Fruit fly (Drosophila melanogaster) whole organism, embryonic: ENCODE data around the gene Srg3.

ENCODE experiments used
- Atf6 ChIP-seq: fragments of 200-800 bp; sonication (Bioruptor generic); IDR thresholded peaks from 2 replicates; pipeline ENCODE4 v1.3.6; 2022; ENCODE audit warnings: missing biosample characterization, missing genetic modification characterization
- B-H2 ChIP-seq: fragments of 200-800 bp; sonication (Bioruptor generic); optimal IDR thresholded peaks from 2 replicates; lab custom pipeline; 2018; ENCODE audit warnings: missing biosample characterization, mild to moderate bottlenecking, missing genetic modification characterization
- CG10654 ChIP-seq: fragments of 200-800 bp; sonication (Bioruptor generic); optimal IDR thresholded peaks from 2 replicates; lab custom pipeline; 2016; ENCODE audit warnings: missing biosample characterization, missing genetic modification characterization
- CG12155 ChIP-seq: fragments of 200-800 bp; sonication (Bioruptor generic); optimal IDR thresholded peaks from 3 replicates; lab custom pipeline; 2016; ENCODE audit warnings: missing biosample characterization, missing genetic modification characterization
- CG1233 ChIP-seq: fragments of 200-800 bp; sonication (Bioruptor generic); optimal IDR thresholded peaks from 4 replicates; lab custom pipeline; 2018; ENCODE audit warnings: missing biosample characterization, mild to moderate bottlenecking, missing genetic modification characterization
- CG15269 ChIP-seq: fragments of 200-800 bp; sonication (Bioruptor generic); optimal IDR thresholded peaks from 2 replicates; lab custom pipeline; 2018; ENCODE audit warnings: missing biosample characterization, mild to moderate bottlenecking, missing genetic modification characterization, moderate library complexity
- CG15696 ChIP-seq: fragments of 200-800 bp; sonication (Bioruptor generic); optimal IDR thresholded peaks from 2 replicates; lab custom pipeline; 2019; ENCODE audit warnings: missing biosample characterization, mild to moderate bottlenecking, missing genetic modification characterization, moderate library complexity
- CG16863 ChIP-seq: fragments of 200-800 bp; sonication (Bioruptor generic); optimal IDR thresholded peaks from 3 replicates; lab custom pipeline; 2016; ENCODE audit warnings: missing biosample characterization, missing genetic modification characterization
- CG17802 ChIP-seq: fragments of 200-800 bp; sonication (Bioruptor generic); optimal IDR thresholded peaks from 2 replicates; lab custom pipeline; 2018; ENCODE audit warnings: missing biosample characterization, mild to moderate bottlenecking, missing genetic modification characterization, moderate library complexity
- CG17829 ChIP-seq: fragments of 200-800 bp; optimal IDR thresholded peaks from 2 replicates; lab custom pipeline; 2019; ENCODE audit warnings: missing biosample characterization, mild to moderate bottlenecking, missing genetic modification characterization, moderate library complexity
- CG18011 ChIP-seq: fragments of 200-800 bp; sonication (Bioruptor generic); optimal IDR thresholded peaks from 2 replicates; lab custom pipeline; 2017; ENCODE audit warnings: missing biosample characterization, missing genetic modification characterization, mild to moderate bottlenecking, moderate library complexity, missing genotype
- CG32767 ChIP-seq: fragments of 200-800 bp; sonication (Bioruptor generic); IDR thresholded peaks from 2 replicates; pipeline ENCODE4 v1.3.6; 2022; ENCODE audit warnings: missing biosample characterization, missing genetic modification characterization
- CG32772 ChIP-seq: fragments of 200-800 bp; sonication (Bioruptor generic); IDR thresholded peaks from 2 replicates; pipeline ENCODE4 v1.3.6; 2022; ENCODE audit warnings: missing biosample characterization, missing genetic modification characterization
- CG4730 ChIP-seq: fragments of 200-800 bp; sonication (Bioruptor generic); IDR thresholded peaks from 2 replicates; pipeline ENCODE4 v1.3.6; 2022; ENCODE audit warnings: missing biosample characterization, missing genetic modification characterization
- CG7357 ChIP-seq: fragments of 200-800 bp; sonication (Bioruptor generic); IDR thresholded peaks from 3 replicates; pipeline ENCODE4 v1.3.6; 2022; ENCODE audit warnings: missing biosample characterization, missing genetic modification characterization
- CG7987 ChIP-seq: fragments of 200-800 bp; sonication (Bioruptor generic); optimal IDR thresholded peaks from 2 replicates; lab custom pipeline; 2018; ENCODE audit warnings: missing biosample characterization, mild to moderate bottlenecking, missing genetic modification characterization, moderate library complexity
- Chrac-16 ChIP-seq: fragments of 200-800 bp; sonication (Bioruptor generic); optimal IDR thresholded peaks from 3 replicates; lab custom pipeline; 2016; ENCODE audit warnings: missing biosample characterization, missing genetic modification characterization
- CkIIα-i1 ChIP-seq: fragments of 200-800 bp; sonication (Bioruptor generic); IDR thresholded peaks from 2 replicates; pipeline ENCODE4 v1.3.6; 2022; ENCODE audit warnings: missing biosample characterization, missing genetic modification characterization
- Dbx ChIP-seq: fragments of 200-800 bp; sonication (Bioruptor generic); IDR thresholded peaks from 3 replicates; pipeline ENCODE4 v1.3.6; 2022; ENCODE audit warnings: missing biosample characterization, missing genetic modification characterization
- GATAe ChIP-seq: fragments of 200-800 bp; sonication (Bioruptor generic); conservative IDR thresholded peaks from 2 replicates; pipeline ENCODE4 v1.3.6; 2022; ENCODE audit warnings: missing biosample characterization, missing genetic modification characterization
- H2.0 ChIP-seq: fragments of 200-800 bp; sonication (Bioruptor generic); IDR thresholded peaks from 2 replicates; pipeline ENCODE4 v1.3.6; 2022; ENCODE audit warnings: missing biosample characterization, missing genetic modification characterization
- Hsf ChIP-seq: fragments of 200-800 bp; sonication (Bioruptor generic); optimal IDR thresholded peaks from 3 replicates; lab custom pipeline; 2016; ENCODE audit warnings: missing biosample characterization, missing genetic modification characterization
- Meics ChIP-seq: fragments of 200-800 bp; sonication (Bioruptor generic); optimal IDR thresholded peaks from 2 replicates; lab custom pipeline; 2017; ENCODE audit warnings: missing biosample characterization, mild to moderate bottlenecking, missing genetic modification characterization
- Mes4 ChIP-seq: fragments of 200-800 bp; sonication (Bioruptor generic); optimal IDR thresholded peaks from 2 replicates; lab custom pipeline; 2016; ENCODE audit warnings: missing biosample characterization, missing genetic modification characterization
- Nf-YC ChIP-seq: fragments of 200-800 bp; optimal IDR thresholded peaks from 3 replicates; lab custom pipeline; 2019; ENCODE audit warnings: missing biosample characterization, mild to moderate bottlenecking, missing genetic modification characterization, moderate library complexity
- PHDP ChIP-seq: fragments of 200-800 bp; sonication (Bioruptor generic); optimal IDR thresholded peaks from 3 replicates; lab custom pipeline; 2018; ENCODE audit warnings: missing biosample characterization, mild to moderate bottlenecking, missing genetic modification characterization, moderate library complexity
- Poxn ChIP-seq: fragments of 200-800 bp; sonication (Bioruptor generic); IDR thresholded peaks from 2 replicates; pipeline ENCODE4 v1.3.6; 2022; ENCODE audit warnings: missing biosample characterization, missing genetic modification characterization
- Rfx ChIP-seq: fragments of 200-800 bp; sonication (Bioruptor generic); IDR thresholded peaks from 2 replicates; pipeline ENCODE4 v1.3.6; 2022; ENCODE audit warnings: missing biosample characterization, missing genetic modification characterization
- Sox102F ChIP-seq: fragments of 200-800 bp; sonication (Bioruptor generic); optimal IDR thresholded peaks from 2 replicates; lab custom pipeline; 2018; ENCODE audit warnings: missing biosample characterization, mild to moderate bottlenecking, missing genetic modification characterization, moderate library complexity
- Sry-β ChIP-seq: fragments of 200-800 bp; sonication (Bioruptor generic); optimal IDR thresholded peaks from 2 replicates; lab custom pipeline; 2018; ENCODE audit warnings: missing biosample characterization, mild to moderate bottlenecking, missing genetic modification characterization, moderate library complexity
- Xbp1 ChIP-seq: fragments of 200-800 bp; sonication (Bioruptor generic); optimal IDR thresholded peaks from 3 replicates; lab custom pipeline; 2016; ENCODE audit warnings: missing biosample characterization, mild to moderate bottlenecking, missing genetic modification characterization
- abd-A ChIP-seq: fragments of 200-800 bp; sonication (Bioruptor generic); optimal IDR thresholded peaks from 3 replicates; lab custom pipeline; 2019; ENCODE audit warnings: missing biosample characterization, mild to moderate bottlenecking, missing genetic modification characterization, moderate library complexity
- ap ChIP-seq: fragments of 200-800 bp; sonication (Bioruptor generic); IDR thresholded peaks from 2 replicates; pipeline ENCODE4 v1.3.6; 2022; ENCODE audit warnings: missing biosample characterization, missing genetic modification characterization
- bowl ChIP-seq: fragments of 200-800 bp; sonication (Bioruptor generic); IDR thresholded peaks from 2 replicates; pipeline ENCODE4 v1.3.6; 2022; ENCODE audit warnings: missing biosample characterization, missing genetic modification characterization
- dmrt99B ChIP-seq: fragments of 200-800 bp; sonication (Bioruptor generic); optimal IDR thresholded peaks from 2 replicates; lab custom pipeline; 2018; ENCODE audit warnings: missing biosample characterization, mild to moderate bottlenecking, missing genetic modification characterization, moderate library complexity
- gcm ChIP-seq: fragments of 200-800 bp; sonication (Bioruptor generic); optimal IDR thresholded peaks from 2 replicates; lab custom pipeline; 2019; ENCODE audit warnings: missing biosample characterization, mild to moderate bottlenecking, missing genetic modification characterization, moderate library complexity
- gro ChIP-seq: fragments of 200-800 bp; sonication (Bioruptor generic); optimal IDR thresholded peaks from 2 replicates; lab custom pipeline; 2016; ENCODE audit warnings: missing biosample characterization, missing genetic modification characterization
- kay ChIP-seq: fragments of 200-800 bp; sonication (Bioruptor generic); optimal IDR thresholded peaks from 2 replicates; lab custom pipeline; 2016; ENCODE audit warnings: missing biosample characterization, missing genetic modification characterization
- otp ChIP-seq: fragments of 200-800 bp; sonication (Bioruptor generic); IDR thresholded peaks from 3 replicates; pipeline ENCODE4, ENCODE4 v1.3.6; 2022; ENCODE audit warnings: missing biosample characterization, missing genetic modification characterization
- pho ChIP-seq: fragments of 200-800 bp; sonication (Bioruptor generic); optimal IDR thresholded peaks from 2 replicates; lab custom pipeline; 2016; ENCODE audit warnings: missing biosample characterization, missing genetic modification characterization
- pnt ChIP-seq: fragments of 200-800 bp; sonication (Bioruptor generic); optimal IDR thresholded peaks from 3 replicates; lab custom pipeline; 2016; ENCODE audit warnings: missing biosample characterization, missing genetic modification characterization
- sens ChIP-seq: fragments of 200-800 bp; sonication (Bioruptor generic); peaks from one replicate; lab custom pipeline; 2016; ENCODE audit warnings: missing biosample characterization, missing genetic modification characterization
- so ChIP-seq: fragments of 200-800 bp; sonication (Bioruptor generic); IDR thresholded peaks from 3 replicates; pipeline ENCODE4 v1.3.6; 2022; ENCODE audit warnings: missing biosample characterization, missing genetic modification characterization
- tap ChIP-seq: fragments of 200-800 bp; optimal IDR thresholded peaks from 3 replicates; lab custom pipeline; 2019; ENCODE audit warnings: missing biosample characterization, mild to moderate bottlenecking, missing genetic modification characterization, moderate library complexity
- tll ChIP-seq, 2 experiments: fragments of 200-800 bp in 1 of 2; fragments of >200 bp in 1 of 2; sonication (Bioruptor generic) in 1 of 2; optimal IDR thresholded peaks; 2 replicates each; lab custom pipeline; 2017 to 2019; ENCODE audit warnings: missing biosample characterization in 2 of 2, missing genetic modification characterization in 2 of 2, mild to moderate bottlenecking in 1 of 2, moderate library complexity in 1 of 2
- vfl ChIP-seq: fragments of 200-800 bp; sonication (Bioruptor generic); optimal IDR thresholded peaks from 2 replicates; lab custom pipeline; 2016; ENCODE audit warnings: missing biosample characterization, missing genetic modification characterization
- vnd ChIP-seq: fragments of 200-800 bp; sonication (Bioruptor generic); IDR thresholded peaks from 3 replicates; pipeline ENCODE4 v1.3.6; 2022; ENCODE audit warnings: missing biosample characterization, missing genetic modification characterization; ENCODE audit not compliant: partially characterized antibody
- wor ChIP-seq: fragments of 200-800 bp; sonication (Bioruptor generic); IDR thresholded peaks from 2 replicates; pipeline ENCODE4 v1.3.6; 2022; ENCODE audit warnings: missing biosample characterization, missing genetic modification characterization
- z ChIP-seq: fragments of 200-800 bp; sonication (Bioruptor generic); IDR thresholded peaks from 3 replicates; pipeline ENCODE4 v1.3.6; 2022; ENCODE audit warnings: missing biosample characterization, missing genetic modification characterization
- zen ChIP-seq: fragments of 200-800 bp; sonication (Bioruptor generic); optimal IDR thresholded peaks from 3 replicates; lab custom pipeline; 2018; ENCODE audit warnings: missing biosample characterization, mild to moderate bottlenecking, missing genetic modification characterization, moderate library complexity

The Srg3 gene

dm6 chr3L:9422636-9423419 is 20.2 kb upstream of the Srg3 start, which contains the start of gene aay (continued):
- peak; percentile 99 for TF ChIP-seq CG17829 (tag; lab: Kevin White, UChicago)
- TF ChIP-seq CG32772 (GFP tag; lab: Robert Waterston, UW) = peak; percentile 98
- TF ChIP-seq CkIIα-i1 (GFP tag; lab: Robert Waterston, UW) = peak; percentile 91
- TF ChIP-seq bowl (GFP tag; lab: Robert Waterston, UW) = peak; percentile 96
- peak; percentile 19 to 83 for TF ChIP-seq tll (GFP tag; optimal IDR thresholded peaks at IDR 0.05; lab: Kevin White, UChicago)
- peak; percentile 90 for TF ChIP-seq Poxn
- peak; percentile 97 for TF ChIP-seq CG12155
- peak; percentile 98 for TF ChIP-seq Mes4 (GFP tag; lab: Kevin White, UChicago)
- peak; percentile 100 for TF ChIP-seq gcm (GFP tag; lab: Kevin White, UChicago)
- peak; percentile 99 for TF ChIP-seq Xbp1 (GFP tag; lab: Kevin White, UChicago)
- TF ChIP-seq CG18011 (GFP tag; lab: Kevin White, UChicago) = peak; percentile 90
- TF ChIP-seq Sox102F (GFP tag; lab: Kevin White, UChicago) = peak; percentile 100
- peak; percentile 99 for TF ChIP-seq Hsf
- TF ChIP-seq Chrac-16 (GFP tag; lab: Kevin White, UChicago) = peak; percentile 99
- TF ChIP-seq sens (GFP tag; lab: Kevin White, UChicago) = peak; percentile 100
- TF ChIP-seq H2.0 = peak; percentile 97
- TF ChIP-seq Rfx (GFP tag; lab: Robert Waterston, UW) = peak; percentile 99
- TF ChIP-seq CG15696 = peak; percentile 99
- peak; percentile 97 for TF ChIP-seq CG16863 (GFP tag; lab: Kevin White, UChicago)
- peak; percentile 98 for TF ChIP-seq CG10654 (GFP tag; lab: Kevin White, UChicago)
- TF ChIP-seq CG1233 (GFP tag; lab: Kevin White, UChicago) = peak; percentile 99
- no peak for TF ChIP-seq vnd (GFP tag; lab: Robert Waterston, UW)
- TF ChIP-seq ap = peak; percentile 97
- TF ChIP-seq GATAe (GFP tag; lab: Robert Waterston, UW) = peak; percentile 97
- TF ChIP-seq CG7357 (GFP tag; lab: Robert Waterston, UW) = peak; percentile 91
- TF ChIP-seq Meics (GFP tag; lab: Kevin White, UChicago) = peak; percentile 98
- TF ChIP-seq B-H2 (GFP tag; lab: Kevin White, UChicago) = peak; percentile 94
- peak; percentile 88 for TF ChIP-seq z (GFP tag; lab: Robert Waterston, UW)
- peak; percentile 96 for TF ChIP-seq CG32767
- peak; percentile 93 for TF ChIP-seq Nf-YC
- TF ChIP-seq CG17802 = peak; percentile 90
- peak; percentile 98 for TF ChIP-seq gro (GFP tag; lab: Kevin White, UChicago)
- peak; percentile 98 for TF ChIP-seq kay
- TF ChIP-seq Atf6 (GFP tag; lab: Robert Waterston, UW) = peak; percentile 99
- peak; percentile 99 for TF ChIP-seq CG15269 (tag; lab: Kevin White, UChicago)
- TF ChIP-seq tap = peak; percentile 99
- TF ChIP-seq dmrt99B (tag; lab: Kevin White, UChicago) = peak; percentile 100
- TF ChIP-seq CG4730 = peak; percentile 97
- TF ChIP-seq pho = peak; percentile 98
- TF ChIP-seq so (GFP tag; lab: Robert Waterston, UW) = peak; percentile 98
- peak; percentile 97 for TF ChIP-seq Dbx
- peak; percentile 76 for TF ChIP-seq Sry-β (GFP tag; lab: Kevin White, UChicago)
- peak; percentile 95 for TF ChIP-seq pnt (GFP tag; lab: Kevin White, UChicago)
- peak; percentile 99 for TF ChIP-seq PHDP (tag; lab: Kevin White, UChicago)
- TF ChIP-seq CG7987 = peak; percentile 97
- peak; percentile 97 for TF ChIP-seq otp (GFP tag; lab: Robert Waterston, UW)
- peak; percentile 94 for TF ChIP-seq abd-A (tag; lab: Kevin White, UChicago)
- peak; percentile 99 for TF ChIP-seq zen
- TF ChIP-seq wor = peak; percentile 97
- TF ChIP-seq vfl (GFP tag; lab: Kevin White, UChicago) = peak; percentile 97
